Fruit fly (Drosophila melanogaster) whole organism, adult: ENCODE measurements around the gene BoYb.
A peak's percentile ranks its signal among the peaks of the same experiment; 100 is the strongest.

Experiments
- CG11617 ChIP-seq: fragments of 200-800 bp; sonication (Bioruptor generic); optimal IDR thresholded peaks from 2 replicates; lab custom pipeline; 2017; ENCODE audit warnings: mild to moderate bottlenecking, missing biosample characterization, missing genetic modification reagents, missing genetic modification characterization
- CG12768 ChIP-seq: fragments of 200-800 bp; sonication (Bioruptor generic); optimal IDR thresholded peaks from 2 replicates; lab custom pipeline; 2017; ENCODE audit warnings: missing biosample characterization, missing genetic modification characterization, mild to moderate bottlenecking, moderate library complexity, missing genetic modification reagents
- CG14711 ChIP-seq: fragments of 200-800 bp; sonication (Bioruptor generic); optimal IDR thresholded peaks from 2 replicates; lab custom pipeline; 2018; ENCODE audit warnings: missing biosample characterization, mild to moderate bottlenecking, missing genetic modification characterization, moderate library complexity
- CG1620 ChIP-seq: fragments of 200-800 bp; sonication (Bioruptor generic); optimal IDR thresholded peaks from 2 replicates; lab custom pipeline; 2016; ENCODE audit warnings: missing biosample characterization, missing genetic modification characterization
- CG33017 ChIP-seq: fragments of 200-800 bp; sonication (Bioruptor generic); optimal IDR thresholded peaks from 2 replicates; lab custom pipeline; 2018; ENCODE audit warnings: missing biosample characterization, mild to moderate bottlenecking, missing genetic modification characterization, moderate library complexity
- CG5204 ChIP-seq: fragments of 200-800 bp; sonication (Bioruptor generic); optimal IDR thresholded peaks from 2 replicates; lab custom pipeline; 2016; ENCODE audit warnings: missing biosample characterization, missing genetic modification characterization
- CG7045 ChIP-seq: fragments of 200-800 bp; sonication (Bioruptor generic); optimal IDR thresholded peaks from 2 replicates; lab custom pipeline; 2017; ENCODE audit warnings: missing biosample characterization, mild to moderate bottlenecking, missing genetic modification characterization
- CG7101 ChIP-seq: fragments of 200-800 bp; sonication (Bioruptor generic); optimal IDR thresholded peaks from 2 replicates; lab custom pipeline; 2018; ENCODE audit warnings: missing biosample characterization, mild to moderate bottlenecking, missing genetic modification characterization, moderate library complexity
- Clk ChIP-seq: fragments of 200-800 bp; sonication (Bioruptor generic); optimal IDR thresholded peaks from 2 replicates; lab custom pipeline; 2017; ENCODE audit warnings: missing biosample characterization, missing genetic modification characterization
- Crg-1 ChIP-seq: fragments of 200-800 bp; sonication (Bioruptor generic); optimal IDR thresholded peaks from 2 replicates; lab custom pipeline; 2016; ENCODE audit warnings: missing biosample characterization, missing genetic modification characterization
- Hr96 ChIP-seq: fragments of 200-800 bp; sonication (Bioruptor generic); optimal IDR thresholded peaks from 2 replicates; lab custom pipeline; 2016; ENCODE audit warnings: missing biosample characterization, missing genetic modification characterization
- Mnt ChIP-seq: fragments of 200-800 bp; sonication (Bioruptor generic); optimal IDR thresholded peaks from 2 replicates; lab custom pipeline; 2016; ENCODE audit warnings: missing biosample characterization, mild to moderate bottlenecking, missing genetic modification characterization
- bab1 ChIP-seq: fragments of 200-800 bp; sonication (Bioruptor generic); optimal IDR thresholded peaks from 3 replicates; lab custom pipeline; 2019; ENCODE audit warnings: missing biosample characterization, mild to moderate bottlenecking, missing genetic modification characterization, moderate library complexity
- cic ChIP-seq: fragments of 200-800 bp; sonication (Bioruptor generic); optimal IDR thresholded peaks from 2 replicates; lab custom pipeline; 2017; ENCODE audit warnings: missing biosample characterization, mild to moderate bottlenecking, missing genetic modification characterization, moderate library complexity
- cnc ChIP-seq, 2 experiments: fragments of >200 bp; optimal IDR thresholded peaks; 2 replicates each; lab custom pipeline; 2017
- kay ChIP-seq: fragments of 200-800 bp; sonication (Bioruptor generic); peaks from one replicate; lab custom pipeline; 2016; ENCODE audit warnings: missing biosample characterization, missing genetic modification characterization, borderline replicate concordance
- ovo ChIP-seq: fragments of 200-800 bp; sonication (Bioruptor generic); optimal IDR thresholded peaks from 2 replicates; lab custom pipeline; 2016; ENCODE audit warnings: missing biosample characterization, missing genetic modification characterization
- pad ChIP-seq: fragments of 200-800 bp; sonication (Bioruptor generic); optimal IDR thresholded peaks from 3 replicates; lab custom pipeline; 2017; ENCODE audit warnings: missing biosample characterization, missing genetic modification characterization, mild to moderate bottlenecking, moderate library complexity, missing genetic modification reagents
- tj ChIP-seq: fragments of 200-800 bp; sonication (Bioruptor generic); optimal IDR thresholded peaks from 3 replicates; lab custom pipeline; 2017; ENCODE audit warnings: missing biosample characterization, mild to moderate bottlenecking, missing genetic modification characterization, moderate library complexity
- toe ChIP-seq: fragments of 200-800 bp; sonication (Bioruptor generic); optimal IDR thresholded peaks from 2 replicates; lab custom pipeline; 2016; ENCODE audit warnings: missing biosample characterization, missing genetic modification characterization

BoYb gene

DNA sequence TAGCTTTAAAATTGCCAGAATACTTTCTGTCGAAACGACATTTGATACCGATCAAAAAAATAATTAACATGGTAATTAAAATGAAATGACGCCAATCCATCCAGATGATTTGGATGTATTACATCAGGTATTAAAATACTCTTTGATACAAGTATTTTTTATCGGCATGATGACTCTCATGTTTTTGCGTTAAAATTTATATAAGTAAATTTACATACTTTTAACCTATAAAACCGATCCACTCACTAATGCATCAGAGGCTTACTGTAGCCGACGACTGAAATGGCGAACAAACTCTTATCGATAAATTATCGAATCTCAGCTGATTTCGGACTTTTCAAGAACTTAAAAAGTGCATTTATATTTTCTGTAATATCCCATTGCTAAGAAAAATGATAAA, at the start of gene BoYb:
Gene BoYb (plus strand): TSS at position 301 of the 400 bp plus-strand sequence.
- TF ChIP-seq CG7101 (no peak), CG14711 (tag; lab: Kevin White, UChicago) (no peak), tj (GFP tag; lab: Kevin White, UChicago) (no peak), CG12768 (GFP tag; lab: Kevin White, UChicago) (no peak), toe (no peak), ovo (GFP tag; lab: Kevin White, UChicago) (no peak), Crg-1 (GFP tag; lab: Kevin White, UChicago) (no peak), CG7045 (no peak), Clk (GFP tag; lab: Kevin White, UChicago) (no peak), CG11617 (GFP tag; lab: Kevin White, UChicago) (no peak), kay (GFP tag; lab: Kevin White, UChicago) (no peak), cic (GFP tag; lab: Kevin White, UChicago) (no peak), bab1 (GFP tag; lab: Kevin White, UChicago) (no peak)

DNA sequence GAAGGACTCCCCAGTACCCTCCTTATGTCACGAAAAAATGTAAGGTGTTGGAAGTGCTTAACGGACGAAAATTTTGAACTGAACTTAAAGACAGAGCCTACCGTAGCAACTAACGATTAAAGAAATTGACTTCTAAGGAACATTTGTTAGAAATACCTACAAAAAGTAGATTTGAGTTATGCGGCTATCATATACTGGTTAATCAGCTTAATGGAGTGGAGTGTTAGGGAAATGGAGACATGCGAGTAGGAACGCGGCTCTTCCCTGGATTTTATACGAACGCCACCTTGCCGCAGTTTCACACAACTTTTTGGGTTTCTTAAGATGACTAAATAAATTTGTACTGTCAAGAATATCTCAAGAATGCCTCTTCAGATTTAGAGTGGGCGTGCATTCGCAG, 48.3 kb upstream of the BoYb start, which contains the start of gene CG32462:
Gene CG32462 (minus strand): TSS at position 101 of the 400 bp plus-strand sequence.
- TF ChIP-seq CG7045 (no peak), CG5204 (GFP tag; lab: Kevin White, UChicago) (no peak), cnc (optimal IDR thresholded peaks at IDR 0.05; lab: Kevin White, UChicago) (no peak), kay (GFP tag; lab: Kevin White, UChicago) (no peak), Clk (GFP tag; lab: Kevin White, UChicago) (no peak), CG33017 (tag; lab: Kevin White, UChicago) (no peak), toe (no peak), Crg-1 (GFP tag; lab: Kevin White, UChicago) (no peak), bab1 (GFP tag; lab: Kevin White, UChicago) (no peak), ovo (GFP tag; lab: Kevin White, UChicago) (no peak), pad (GFP tag; lab: Kevin White, UChicago) (no peak)

DNA sequence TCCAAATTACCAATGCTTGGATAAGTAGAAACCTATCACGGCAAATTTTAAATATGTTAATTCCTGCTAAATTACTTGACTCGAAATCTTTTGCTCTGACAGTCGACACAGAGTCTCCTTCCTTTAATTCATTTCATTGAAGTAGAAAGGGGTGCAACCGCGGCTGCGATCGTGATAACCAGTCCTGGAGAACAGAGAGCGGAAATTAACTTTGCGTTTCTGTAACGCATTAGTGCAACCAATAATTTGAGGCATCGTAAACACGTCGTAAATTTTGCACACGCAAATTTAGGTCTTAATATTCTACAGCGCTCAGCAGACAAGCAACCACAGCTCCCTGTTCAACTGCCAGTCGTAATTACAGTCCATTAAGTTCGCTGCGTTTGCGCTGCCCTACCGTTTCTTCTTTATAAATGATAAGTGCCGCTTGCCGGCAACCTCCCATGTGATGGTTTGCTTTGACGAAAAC, 45.7 kb upstream of the BoYb start, which contains the start of gene CG32459:
Gene CG32459 (minus strand): TSS at position 51 of the 469 bp plus-strand sequence.
- TF ChIP-seq toe: no peak
- TF ChIP-seq CG1620 (GFP tag; lab: Kevin White, UChicago): no peak
- no peak for TF ChIP-seq CG12768 (GFP tag; lab: Kevin White, UChicago)
- no peak for TF ChIP-seq tj (GFP tag; lab: Kevin White, UChicago)
- TF ChIP-seq Crg-1 (GFP tag; lab: Kevin White, UChicago): no peak
- TF ChIP-seq CG7045: no peak
- no peak for TF ChIP-seq cnc (optimal IDR thresholded peaks at IDR 0.05; lab: Kevin White, UChicago)
- no peak for TF ChIP-seq CG5204 (GFP tag; lab: Kevin White, UChicago)
- TF ChIP-seq CG33017 (tag; lab: Kevin White, UChicago): no peak
- TF ChIP-seq pad (GFP tag; lab: Kevin White, UChicago): no peak
- TF ChIP-seq kay (GFP tag; lab: Kevin White, UChicago): no peak
- no peak for TF ChIP-seq cic (GFP tag; lab: Kevin White, UChicago)
- no peak for TF ChIP-seq CG11617 (GFP tag; lab: Kevin White, UChicago)
- TF ChIP-seq CG14711 (tag; lab: Kevin White, UChicago): no peak

DNA sequence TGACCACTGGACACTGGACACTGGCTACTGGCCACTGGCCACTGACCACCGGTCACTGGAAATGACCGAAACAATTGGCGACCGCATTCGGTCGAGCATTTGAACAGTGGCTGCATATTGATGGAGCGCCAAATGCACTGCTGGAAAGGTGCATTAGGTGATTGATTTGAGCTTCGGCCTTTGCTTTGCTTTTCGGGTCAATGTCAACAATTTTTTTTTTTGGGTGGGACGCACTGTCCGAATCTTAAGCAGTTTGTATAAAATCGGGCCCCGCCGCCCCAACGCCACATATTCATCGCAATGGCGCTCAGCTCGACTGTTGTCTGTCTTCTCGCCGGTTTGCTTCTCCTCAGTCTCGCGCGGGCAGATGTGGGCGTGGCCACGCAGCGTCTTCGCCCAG, 41.2 kb upstream of the BoYb start, which contains the start of gene CG13239:
Gene CG13239 (plus strand): TSS at position 301 of the 400 bp plus-strand sequence.
- TF ChIP-seq Crg-1 (GFP tag; lab: Kevin White, UChicago) (no peak), CG11617 (GFP tag; lab: Kevin White, UChicago) (no peak), Clk (GFP tag; lab: Kevin White, UChicago) (no peak), tj (GFP tag; lab: Kevin White, UChicago) (no peak), CG7045 (no peak), CG5204 (GFP tag; lab: Kevin White, UChicago) (no peak)

DNA sequence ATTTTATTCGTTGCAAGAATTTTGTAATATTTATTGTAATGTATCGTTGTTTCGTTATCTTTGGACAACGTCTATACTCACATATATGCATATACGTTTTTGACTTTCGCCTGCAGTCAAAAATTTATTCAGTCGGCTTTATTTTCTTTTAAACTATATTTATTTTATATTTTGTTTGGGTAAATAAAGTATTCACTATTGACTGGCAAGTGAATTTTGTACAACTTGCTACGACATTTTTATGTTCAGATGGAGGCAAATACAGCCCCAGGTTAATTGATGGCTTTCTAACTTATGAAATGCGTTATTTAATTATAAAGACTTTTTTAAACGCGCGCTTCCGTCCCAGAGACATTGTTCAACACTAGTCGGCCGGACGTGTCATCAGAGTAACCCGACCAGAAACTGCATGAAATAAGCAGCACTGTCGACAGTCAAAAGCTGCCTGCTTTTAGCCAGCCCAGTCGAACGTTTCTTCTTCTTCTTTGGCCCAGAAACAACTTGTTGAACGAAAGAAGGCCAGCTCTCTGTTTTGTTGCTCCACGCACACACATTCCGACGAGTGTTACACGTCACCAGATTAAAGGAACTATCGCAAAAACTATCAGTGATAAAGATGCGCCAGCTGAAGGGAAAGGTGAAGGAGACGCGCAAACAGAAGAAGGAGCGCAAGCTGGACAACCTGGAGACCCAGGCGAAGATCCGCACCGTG, 38.2 kb upstream of the BoYb start, which contains the start of gene CG33169:
Gene CG33169 (plus strand): TSS at position 498 of the 712 bp plus-strand sequence.
- TF ChIP-seq CG33017 (tag; lab: Kevin White, UChicago) (peak; percentile 69), CG5204 (GFP tag; lab: Kevin White, UChicago) (no peak), cic (GFP tag; lab: Kevin White, UChicago) (peak; percentile 84), pad (GFP tag; lab: Kevin White, UChicago) (peak; percentile 82), CG7045 (peak; percentile 68), bab1 (GFP tag; lab: Kevin White, UChicago) (peak; percentile 88), Hr96 (GFP tag; lab: Kevin White, UChicago) (peak; percentile 80), CG11617 (GFP tag; lab: Kevin White, UChicago) (no peak), CG14711 (tag; lab: Kevin White, UChicago) (peak; percentile 63), CG1620 (GFP tag; lab: Kevin White, UChicago) (peak; percentile 96), Mnt (GFP tag; lab: Kevin White, UChicago) (peak; percentile 89), Crg-1 (GFP tag; lab: Kevin White, UChicago) (peak; percentile 92), Clk (GFP tag; lab: Kevin White, UChicago) (peak; percentile 74), tj (GFP tag; lab: Kevin White, UChicago) (peak; percentile 45), CG7101 (peak; percentile 88), cnc (optimal IDR thresholded peaks at IDR 0.05; lab: Kevin White, UChicago) (no peak), ovo (GFP tag; lab: Kevin White, UChicago) (peak; percentile 87), kay (GFP tag; lab: Kevin White, UChicago) (peak; percentile 94), toe (peak; percentile 77), CG12768 (GFP tag; lab: Kevin White, UChicago) (peak; percentile 87)
